Worm (Caenorhabditis elegans) whole organism, L1 larva: ENCODE results near the gene dgk-1.

Source experiments
- C04F5.9 ChIP-seq: sonication (generic microtip); optimal IDR thresholded peaks from 2 replicates; lab custom pipeline; 2016; ENCODE audit warnings: missing genetic modification characterization, missing compliant biosample characterization
- C16A3.4 ChIP-seq: fragments of 150-350 bp; optimal IDR thresholded peaks from 2 replicates; lab custom pipeline; 2014; ENCODE audit warnings: missing biosample characterization, missing genetic modification characterization
- C34B4.2 ChIP-seq: sonication (generic microtip); optimal IDR thresholded peaks from 2 replicates; lab custom pipeline; 2017; ENCODE audit warnings: mild to moderate bottlenecking, missing genetic modification characterization, missing compliant biosample characterization
- F16B12.6 ChIP-seq: fragments of 150-350 bp; optimal IDR thresholded peaks from 2 replicates; lab custom pipeline; 2014; ENCODE audit warnings: missing biosample characterization, missing genetic modification characterization
- alr-1 ChIP-seq: fragments of 200-800 bp; sonication (Bioruptor generic); optimal IDR thresholded peaks from 2 replicates; lab custom pipeline; 2018; ENCODE audit warnings: borderline replicate concordance, mild to moderate bottlenecking, missing genetic modification characterization, missing compliant biosample characterization
- ama-1 ChIP-seq: fragments of 150-350 bp; optimal IDR thresholded peaks from 2 replicates; lab custom pipeline; 2014
- ceh-63 ChIP-seq: fragments of 200-800 bp; sonication (Bioruptor generic); optimal IDR thresholded peaks from 2 replicates; lab custom pipeline; 2018; ENCODE audit warnings: mild to moderate bottlenecking, missing genetic modification characterization, missing compliant biosample characterization
- ceh-8 ChIP-seq: fragments of 200-800 bp; sonication (Bioruptor generic); optimal IDR thresholded peaks from 2 replicates; lab custom pipeline; 2018; ENCODE audit warnings: mild to moderate bottlenecking, missing genetic modification characterization, moderate library complexity, missing compliant biosample characterization
- ceh-82 ChIP-seq, 3 experiments: fragments of 150-350 bp in 1 of 3; sonication (generic microtip) in 2 of 3; optimal IDR thresholded peaks; 2 replicates each; lab custom pipeline; 2014 to 2017; ENCODE audit warnings: missing biosample characterization in 3 of 3, missing genetic modification characterization in 3 of 3
- ceh-90 ChIP-seq: sonication (generic microtip); optimal IDR thresholded peaks from 2 replicates; lab custom pipeline; 2016; ENCODE audit warnings: missing genetic modification characterization, missing compliant biosample characterization
- ces-1 ChIP-seq: fragments of 150-350 bp; optimal IDR thresholded peaks from 2 replicates; lab custom pipeline; 2014; ENCODE audit warnings: missing biosample characterization, missing genetic modification reagents, missing genetic modification characterization
- dsc-1 ChIP-seq: sonication (generic microtip); optimal IDR thresholded peaks from 2 replicates; lab custom pipeline; 2016; ENCODE audit warnings: mild to moderate bottlenecking, missing genetic modification characterization, missing compliant biosample characterization
- egl-27 ChIP-seq, 2 experiments: fragments of 150-350 bp in 1 of 2; sonication (generic microtip); optimal IDR thresholded peaks; 3 replicates each; lab custom pipeline; 2017 to 2018; ENCODE audit warnings: missing biosample characterization in 2 of 2, missing genetic modification characterization in 2 of 2, missing genetic modification reagents in 2 of 2
- elt-2 ChIP-seq: sonication (generic microtip); optimal IDR thresholded peaks from 2 replicates; lab custom pipeline; 2016; ENCODE audit warnings: missing genetic modification characterization, mild to moderate bottlenecking, inconsistent platforms, missing compliant biosample characterization, missing genetic modification reagents
- ets-5 ChIP-seq: fragments of 200-800 bp; sonication (Bioruptor generic); IDR thresholded peaks from 2 replicates; pipeline ENCODE4 v1.3.6; 2022; ENCODE audit warnings: missing genetic modification characterization, missing compliant biosample characterization
- fkh-8 ChIP-seq: sonication (generic microtip); optimal IDR thresholded peaks from 2 replicates; lab custom pipeline; 2016; ENCODE audit warnings: mild to moderate bottlenecking, missing genetic modification characterization, missing compliant biosample characterization
- grh-1 ChIP-seq: fragments of 200-800 bp; sonication (Bioruptor generic); IDR thresholded peaks from 2 replicates; pipeline ENCODE4 v1.3.6; 2022; ENCODE audit warnings: missing genetic modification reagents, missing genetic modification characterization, missing compliant biosample characterization
- hlh-17 ChIP-seq: fragments of 200-800 bp; sonication (Bioruptor generic); optimal IDR thresholded peaks from 2 replicates; lab custom pipeline; 2018; ENCODE audit warnings: missing genetic modification characterization, mild to moderate bottlenecking, missing compliant biosample characterization, moderate library complexity, borderline replicate concordance
- hlh-4 ChIP-seq: sonication (generic microtip); optimal IDR thresholded peaks from 2 replicates; lab custom pipeline; 2016; ENCODE audit warnings: mild to moderate bottlenecking, missing genetic modification characterization, missing compliant biosample characterization
- jun-1 ChIP-seq: fragments of 150-350 bp; optimal IDR thresholded peaks from 2 replicates; lab custom pipeline; 2014; ENCODE audit warnings: missing biosample characterization, missing genetic modification reagents, missing genetic modification characterization
- lin-15B ChIP-seq: fragments of 150-350 bp; sonication (generic microtip); optimal IDR thresholded peaks from 3 replicates; lab custom pipeline; 2014; ENCODE audit warnings: missing biosample characterization, missing genetic modification characterization
- lin-39 ChIP-seq: fragments of 150-350 bp; optimal IDR thresholded peaks from 2 replicates; lab custom pipeline; 2014; ENCODE audit warnings: missing biosample characterization, missing genetic modification reagents, missing genetic modification characterization
- mep-1 ChIP-seq: fragments of 150-350 bp; optimal IDR thresholded peaks from 2 replicates; lab custom pipeline; 2014; ENCODE audit warnings: missing biosample characterization, missing genetic modification characterization
- nhr-12 ChIP-seq: sonication (generic microtip); optimal IDR thresholded peaks from 2 replicates; lab custom pipeline; 2017; ENCODE audit warnings: missing biosample characterization, missing genetic modification characterization
- nhr-19 ChIP-seq: fragments of 200-800 bp; sonication (Bioruptor generic); conservative IDR thresholded peaks from 2 replicates; pipeline ENCODE4 v1.3.6; 2022; ENCODE audit warnings: missing genetic modification characterization, missing compliant biosample characterization
- nhr-237 ChIP-seq: fragments of 150-350 bp; optimal IDR thresholded peaks from 2 replicates; lab custom pipeline; 2014; ENCODE audit warnings: missing biosample characterization, missing genetic modification characterization
- nhr-47 ChIP-seq: sonication (generic microtip); optimal IDR thresholded peaks from 2 replicates; lab custom pipeline; 2016; ENCODE audit warnings: mild to moderate bottlenecking, missing genetic modification characterization, moderate library complexity, missing compliant biosample characterization
- nhr-71 ChIP-seq: sonication (generic microtip); optimal IDR thresholded peaks from 2 replicates; lab custom pipeline; 2016; ENCODE audit warnings: mild to moderate bottlenecking, missing genetic modification characterization, moderate library complexity, missing compliant biosample characterization
- nhr-76 ChIP-seq: sonication (generic microtip); optimal IDR thresholded peaks from 2 replicates; lab custom pipeline; 2017; ENCODE audit warnings: missing biosample characterization, missing genetic modification characterization
- nhr-77 ChIP-seq: fragments of 150-350 bp; optimal IDR thresholded peaks from 2 replicates; lab custom pipeline; 2014; ENCODE audit warnings: missing biosample characterization, missing genetic modification characterization
- nhr-84 ChIP-seq: sonication (generic microtip); optimal IDR thresholded peaks from 2 replicates; lab custom pipeline; 2017; ENCODE audit warnings: missing biosample characterization, missing genetic modification characterization
- nhr-85 ChIP-seq: sonication (generic microtip); peaks from one replicate; lab custom pipeline; 2016; ENCODE audit warnings: missing genetic modification characterization, inconsistent platforms, missing compliant biosample characterization
- rnt-1 ChIP-seq: sonication (generic microtip); optimal IDR thresholded peaks from 2 replicates; lab custom pipeline; 2016; ENCODE audit warnings: mild to moderate bottlenecking, missing genetic modification characterization, moderate library complexity, missing compliant biosample characterization
- snpc-4 ChIP-seq: fragments of 150-350 bp; optimal IDR thresholded peaks from 2 replicates; lab custom pipeline; 2014; ENCODE audit warnings: missing biosample characterization, missing genetic modification characterization
- snu-23 ChIP-seq: sonication (generic microtip); optimal IDR thresholded peaks from 2 replicates; lab custom pipeline; 2016; ENCODE audit warnings: missing genetic modification characterization, missing compliant biosample characterization
- sox-4 ChIP-seq: sonication (generic microtip); optimal IDR thresholded peaks from 2 replicates; lab custom pipeline; 2016; ENCODE audit warnings: missing genetic modification characterization, missing compliant biosample characterization
- sup-37 ChIP-seq: fragments of 200-800 bp; sonication (Bioruptor generic); optimal IDR thresholded peaks from 2 replicates; lab custom pipeline; 2018; ENCODE audit warnings: mild to moderate bottlenecking, missing genetic modification characterization, missing compliant biosample characterization
- tbx-2 ChIP-seq: sonication (generic microtip); optimal IDR thresholded peaks from 2 replicates; lab custom pipeline; 2016; ENCODE audit warnings: missing genetic modification characterization, missing compliant biosample characterization
- unc-86 ChIP-seq: sonication (generic microtip); optimal IDR thresholded peaks from 2 replicates; lab custom pipeline; 2016; ENCODE audit warnings: missing genetic modification characterization, missing compliant biosample characterization
- unc-98 ChIP-seq: fragments of 200-800 bp; sonication (Bioruptor generic); IDR thresholded peaks from 2 replicates; pipeline ENCODE4 v1.3.6; 2022; ENCODE audit warnings: missing genetic modification characterization, missing compliant biosample characterization
- xbp-1 ChIP-seq: sonication (generic microtip); optimal IDR thresholded peaks from 2 replicates; lab custom pipeline; 2016; ENCODE audit warnings: missing genetic modification characterization, missing compliant biosample characterization
- ztf-11 ChIP-seq, 2 experiments: sonication (generic microtip); optimal IDR thresholded peaks; 2 replicates each; lab custom pipeline; 2016 to 2017; ENCODE audit warnings: missing genetic modification characterization in 2 of 2, missing biosample characterization in 1 of 2, missing compliant biosample characterization in 1 of 2
- ztf-4 ChIP-seq: fragments of 150-350 bp; optimal IDR thresholded peaks from 2 replicates; lab custom pipeline; 2014; ENCODE audit warnings: missing biosample characterization, missing genetic modification characterization

Gene dgk-1

ce11 chrX:949466-949865 lies 41.8 kb downstream of the dgk-1 start (continued):
- TF ChIP-seq jun-1 (tag; lab: Kevin White, UChicago): peak; percentile 83
- peak; percentile 97 for TF ChIP-seq snu-23 (GFP tag; lab: Kevin White, UChicago)
- TF ChIP-seq rnt-1 (tag; lab: Kevin White, UChicago): peak; percentile 89
- TF ChIP-seq alr-1 (tag; lab: Kevin White, UChicago): no peak
- TF ChIP-seq grh-1 (GFP tag; lab: Robert Waterston, UW): peak; percentile 68
- no peak for TF ChIP-seq ama-1
- TF ChIP-seq egl-27 (tag; optimal IDR thresholded peaks at IDR 0.05; lab: Kevin White, UChicago): peak; percentile 75 to 76
- peak; percentile 95 for TF ChIP-seq nhr-71
- TF ChIP-seq ztf-4 (tag; lab: Kevin White, UChicago): peak; percentile 79
- TF ChIP-seq hlh-4 (tag; lab: Kevin White, UChicago): no peak
- TF ChIP-seq ces-1: peak; percentile 54
- no peak for TF ChIP-seq nhr-12 (tag; lab: Kevin White, UChicago)
- peak; percentile 97 for TF ChIP-seq F16B12.6 (tag; lab: Kevin White, UChicago)
- TF ChIP-seq ceh-90 (tag; lab: Kevin White, UChicago): no peak
- TF ChIP-seq sox-4 (tag; lab: Kevin White, UChicago): peak; percentile 74
- TF ChIP-seq snpc-4: peak; percentile 67
- peak; percentile 89 for TF ChIP-seq xbp-1
- no peak for TF ChIP-seq nhr-84 (tag; lab: Kevin White, UChicago)

DNA sequence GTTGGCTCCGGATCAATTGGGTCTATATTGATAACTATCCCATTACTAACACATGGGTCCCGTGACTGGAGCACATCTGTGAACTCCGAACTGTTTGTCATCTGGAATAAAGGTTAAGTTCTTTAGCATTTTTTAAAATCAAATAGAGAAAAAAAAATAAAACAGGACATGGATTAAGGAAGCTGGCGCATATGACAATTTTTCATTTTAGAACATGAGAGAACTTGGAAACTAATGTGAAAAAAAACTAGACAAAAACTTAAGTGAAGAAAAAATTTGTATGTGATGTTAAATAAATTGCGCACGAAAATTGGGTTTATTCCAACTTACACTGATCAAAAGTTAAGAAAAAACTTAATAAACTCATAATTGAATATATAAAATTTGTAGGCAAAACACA lies 42.5 kb downstream of the dgk-1 start, which contains the start of gene sms-2:
Gene sms-2 (minus strand): TSS at position 101 of the 400 bp plus-strand sequence.
- TF ChIP-seq elt-2 (tag; lab: Kevin White, UChicago) (no peak), ama-1 (no peak), sup-37 (GFP tag; lab: Kevin White, UChicago) (no peak), C04F5.9 (no peak), nhr-12 (tag; lab: Kevin White, UChicago) (no peak), ceh-82 (tag; optimal IDR thresholded peaks at IDR 0.05; lab: Kevin White, UChicago) (no peak), jun-1 (tag; lab: Kevin White, UChicago) (no peak), grh-1 (GFP tag; lab: Robert Waterston, UW) (no peak), C16A3.4 (tag; lab: Kevin White, UChicago) (no peak)
- TF ChIP-seq, all 84 proteins: peak for 0

- TF ChIP-seq nhr-84 (tag; lab: Kevin White, UChicago): no peak
- no peak for TF ChIP-seq nhr-12 (tag; lab: Kevin White, UChicago)
- no peak for TF ChIP-seq ets-5
- TF ChIP-seq unc-98 (GFP tag; lab: Robert Waterston, UW): no peak
- TF ChIP-seq nhr-85 (tag; lab: Kevin White, UChicago): peak; percentile 8
- TF ChIP-seq lin-39: no peak
- TF ChIP-seq ceh-8 (GFP tag; lab: Kevin White, UChicago): no peak
- TF ChIP-seq nhr-76: no peak
- no peak for TF ChIP-seq ces-1
- TF ChIP-seq ztf-11 (tag; optimal IDR thresholded peaks at IDR 0.05; lab: Kevin White, UChicago): no peak
- peak; percentile 19 for TF ChIP-seq nhr-47 (tag; lab: Kevin White, UChicago)
- TF ChIP-seq unc-86 (tag; lab: Kevin White, UChicago): no peak
- peak; percentile 6 for TF ChIP-seq hlh-4 (tag; lab: Kevin White, UChicago)
- peak; percentile 73 for TF ChIP-seq fkh-8 (tag; lab: Kevin White, UChicago)
- no peak for TF ChIP-seq nhr-77 (tag; lab: Kevin White, UChicago)
- no peak for TF ChIP-seq nhr-237
- TF ChIP-seq hlh-17 (GFP tag; lab: Kevin White, UChicago): no peak
- TF ChIP-seq ama-1: no peak
- TF ChIP-seq nhr-19: no peak
- TF ChIP-seq grh-1 (GFP tag; lab: Robert Waterston, UW): no peak
- no peak for TF ChIP-seq lin-15B (tag; lab: Kevin White, UChicago)
- no peak for TF ChIP-seq tbx-2 (tag; lab: Kevin White, UChicago)
- no peak for TF ChIP-seq ceh-63 (GFP tag; lab: Kevin White, UChicago)
- no peak for TF ChIP-seq mep-1
- TF ChIP-seq C34B4.2: no peak
- TF ChIP-seq dsc-1 (tag; lab: Kevin White, UChicago): no peak
- TF ChIP-seq nhr-71: peak; percentile 20
- no peak for TF ChIP-seq sox-4 (tag; lab: Kevin White, UChicago)
- no peak for TF ChIP-seq jun-1 (tag; lab: Kevin White, UChicago)
- no peak for TF ChIP-seq alr-1 (tag; lab: Kevin White, UChicago)
- no peak for TF ChIP-seq sup-37 (GFP tag; lab: Kevin White, UChicago)
- TF ChIP-seq, all 84 proteins: peak for 5
Observed at ce11 chrX:947885-948284, 43.4 kb downstream of the dgk-1 start.
